Worm (Caenorhabditis elegans) whole organism, L2 larva: ENCODE measurements around the gene rgs-10.

Experiments
- ZK546.5 ChIP-seq: sonication (generic microtip); optimal IDR thresholded peaks from 2 replicates; lab custom pipeline; 2017; ENCODE audit warnings: missing biosample characterization, missing genetic modification characterization
- alr-1 ChIP-seq: fragments of 150-350 bp; optimal IDR thresholded peaks from 2 replicates; lab custom pipeline; 2014; ENCODE audit warnings: missing biosample characterization, missing genetic modification characterization
- ama-1 ChIP-seq: fragments of 150-350 bp; optimal IDR thresholded peaks from 2 replicates; lab custom pipeline; 2018; ENCODE audit warnings: inconsistent platforms
- crh-2 ChIP-seq: sonication (generic microtip); optimal IDR thresholded peaks from 2 replicates; lab custom pipeline; 2017; ENCODE audit warnings: missing biosample characterization, missing genetic modification characterization
- dmd-4 ChIP-seq: sonication (generic microtip); optimal IDR thresholded peaks from 2 replicates; lab custom pipeline; 2017; ENCODE audit warnings: missing biosample characterization, missing genetic modification characterization
- elt-3 ChIP-seq: sonication (generic microtip); optimal IDR thresholded peaks from 2 replicates; lab custom pipeline; 2017; ENCODE audit warnings: missing biosample characterization, missing genetic modification characterization
- gmeb-1 ChIP-seq: fragments of 150-350 bp; optimal IDR thresholded peaks from 2 replicates; lab custom pipeline; 2014; ENCODE audit warnings: missing biosample characterization, missing genetic modification characterization
- mab-5 ChIP-seq: fragments of 150-350 bp; optimal IDR thresholded peaks from 2 replicates; lab custom pipeline; 2014; ENCODE audit warnings: missing biosample characterization, missing genetic modification characterization
- mdl-1 ChIP-seq, 2 experiments: fragments of 150-350 bp in 1 of 2; sonication (generic microtip) in 1 of 2; optimal IDR thresholded peaks; 2 replicates each; lab custom pipeline; 2017; ENCODE audit warnings: missing biosample characterization in 2 of 2, missing genetic modification characterization in 2 of 2
- nhr-12 ChIP-seq: fragments of 150-350 bp; optimal IDR thresholded peaks from 2 replicates; lab custom pipeline; 2014; ENCODE audit warnings: missing biosample characterization, missing genetic modification characterization
- unc-55 ChIP-seq: fragments of 150-350 bp; sonication (generic microtip); optimal IDR thresholded peaks from 3 replicates; lab custom pipeline; 2014; ENCODE audit warnings: missing biosample characterization, missing genetic modification reagents, missing genetic modification characterization
- zag-1 ChIP-seq: fragments of 150-350 bp; optimal IDR thresholded peaks from 2 replicates; lab custom pipeline; 2014; ENCODE audit warnings: missing biosample characterization, missing genetic modification characterization
- ztf-4 ChIP-seq: fragments of 150-350 bp; optimal IDR thresholded peaks from 2 replicates; lab custom pipeline; 2014; ENCODE audit warnings: missing biosample characterization, missing genetic modification characterization

DNA sequence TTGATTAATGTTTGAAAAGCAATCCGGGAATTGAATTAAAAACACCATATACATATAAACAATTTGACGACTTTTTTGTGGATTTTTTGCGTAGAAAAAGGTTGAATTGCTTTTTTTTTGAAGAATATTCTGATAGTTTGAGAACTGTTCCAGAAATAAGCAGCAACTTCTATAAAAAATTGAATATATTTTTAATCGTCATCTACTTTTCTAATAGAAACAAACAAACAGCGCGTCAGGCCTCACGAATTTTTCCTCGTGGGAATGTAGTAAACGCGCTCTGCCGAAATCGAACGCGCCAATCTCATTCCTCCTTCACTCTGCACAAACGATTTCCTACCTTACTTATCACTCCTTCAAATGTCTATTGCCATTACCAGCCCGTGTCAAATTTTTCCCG, 1.7 kb downstream of the rgs-10 start, which contains the start of gene rgs-11:
- TF ChIP-seq unc-55 (GFP tag; lab: Kevin White, UChicago) (no peak), ZK546.5 (tag; lab: Kevin White, UChicago) (no peak), nhr-12 (tag; lab: Kevin White, UChicago) (no peak), elt-3 (tag; lab: Kevin White, UChicago) (no peak), ama-1 (lab: Kevin White, UChicago) (no peak), mab-5 (tag; lab: Kevin White, UChicago) (no peak), crh-2 (tag; lab: Kevin White, UChicago) (no peak), mdl-1 (tag; optimal IDR thresholded peaks at IDR 0.05; lab: Kevin White, UChicago) (no peak), gmeb-1 (no peak), alr-1 (no peak), ztf-4 (tag; lab: Kevin White, UChicago) (no peak), zag-1 (no peak), dmd-4 (tag; lab: Kevin White, UChicago) (no peak)
